Worm (Caenorhabditis elegans): ENCODE data around the gene nmur-1.

DNA sequence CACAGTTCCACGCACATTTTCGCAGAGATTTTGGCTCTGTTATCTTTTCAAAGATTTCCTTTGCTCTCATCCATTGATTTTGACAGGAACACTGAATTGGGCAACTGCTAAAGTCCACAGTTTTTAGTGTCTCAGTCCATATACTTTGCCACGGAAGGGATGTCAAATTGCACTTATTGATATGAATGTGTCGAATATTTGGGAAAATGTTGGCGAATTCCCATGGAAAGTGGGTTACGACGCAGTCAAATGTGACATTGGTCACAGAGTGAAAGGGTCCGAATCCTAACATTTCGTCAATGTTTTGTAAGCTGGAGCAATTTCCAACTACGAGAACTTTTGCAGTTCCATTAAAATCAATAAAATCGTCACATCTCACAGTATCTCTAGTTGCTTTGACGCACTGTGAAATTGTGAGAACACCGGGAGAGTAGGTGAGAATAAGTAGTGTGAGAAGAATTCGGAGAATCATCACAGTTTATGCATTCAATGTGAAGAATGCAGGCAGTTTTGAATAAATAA, 30.2 kb upstream of the nmur-1 start, which contains the start of gene trk-1:
- TF ChIP-seq pha-4 (GFP tag; IDR thresholded peaks at IDR 0.05) (no peak), pha-4 (tag; optimal IDR thresholded peaks at IDR 0.05) (no peak), zip-11 (GFP tag; IDR thresholded peaks at IDR 0.05) (no peak), spr-3 (GFP tag; optimal IDR thresholded peaks at IDR 0.05) (no peak), unc-39 (tag; optimal IDR thresholded peaks at IDR 0.05) (no peak), ztf-11 (tag; optimal IDR thresholded peaks at IDR 0.05) (no peak), nhr-11 (tag; optimal IDR thresholded peaks at IDR 0.05) (no peak), dmd-6 (GFP tag; IDR thresholded peaks at IDR 0.05) (no peak), nhr-6 (tag; optimal IDR thresholded peaks at IDR 0.05) (no peak), pqm-1 (tag; optimal IDR thresholded peaks at IDR 0.05) (no peak), lim-7 (GFP tag; IDR thresholded peaks at IDR 0.05) (no peak), mdl-1 (tag; optimal IDR thresholded peaks at IDR 0.05) (no peak), lin-15B (tag; optimal IDR thresholded peaks at IDR 0.05) (no peak), ama-1 (optimal IDR thresholded peaks at IDR 0.05) (no peak), fos-1 (tag; optimal IDR thresholded peaks at IDR 0.05) (no peak)
